Fruit fly (Drosophila melanogaster): ENCODE measurements around the gene CG16964.

CG16964 gene

dm6 chr2L:11942265-11942664 lies 5.5 kb upstream of the CG16964 start:
- TF ChIP-seq Hnf4 (GFP tag; optimal IDR thresholded peaks at IDR 0.05), result no peak
- no peak for TF ChIP-seq Hr78 (GFP tag; optimal IDR thresholded peaks at IDR 0.05)
- no peak for TF ChIP-seq Vsx2 (GFP tag; optimal IDR thresholded peaks at IDR 0.05; ENCODE audit: partially characterized antibody)
- no peak for TF ChIP-seq GATAd (GFP tag; optimal IDR thresholded peaks at IDR 0.05)
- TF ChIP-seq Myc (optimal IDR thresholded peaks at IDR 0.05), result no peak
- no peak for TF ChIP-seq Abd-B (GFP tag; optimal IDR thresholded peaks at IDR 0.05)
- TF ChIP-seq CG9705 (GFP tag; optimal IDR thresholded peaks at IDR 0.05), result no peak
- no peak for TF ChIP-seq CrebA (GFP tag; optimal IDR thresholded peaks at IDR 0.05; ENCODE audit: borderline replicate concordance)

dm6 chr2L:11942826-11943225 lies 4.9 kb upstream of the CG16964 start:
- no peak for TF ChIP-seq ey (GFP tag; optimal IDR thresholded peaks at IDR 0.05)
- no peak for TF ChIP-seq CG32264 (GFP tag; optimal IDR thresholded peaks at IDR 0.05)
- no peak for TF ChIP-seq Jra (GFP tag; optimal IDR thresholded peaks at IDR 0.05)
- TF ChIP-seq Myc (optimal IDR thresholded peaks at IDR 0.05), result no peak
- TF ChIP-seq CrebA (GFP tag; optimal IDR thresholded peaks at IDR 0.05; ENCODE audit: borderline replicate concordance), result no peak
- TF ChIP-seq foxo (GFP tag; optimal IDR thresholded peaks at IDR 0.05), result no peak
- no peak for TF ChIP-seq Hr83 (GFP tag; optimal IDR thresholded peaks at IDR 0.05; ENCODE audit: poor library complexity, severe bottlenecking)
- TF ChIP-seq woc (GFP tag; optimal IDR thresholded peaks at IDR 0.05), result no peak
- TF ChIP-seq Vsx2 (GFP tag; optimal IDR thresholded peaks at IDR 0.05; ENCODE audit: partially characterized antibody), result no peak
- TF ChIP-seq jim (GFP tag; optimal IDR thresholded peaks at IDR 0.05), result no peak
- no peak for TF ChIP-seq CG9705 (GFP tag; optimal IDR thresholded peaks at IDR 0.05)
- TF ChIP-seq Sp1 (GFP tag; optimal IDR thresholded peaks at IDR 0.05), result no peak
- no peak for TF ChIP-seq dsf (GFP tag; optimal IDR thresholded peaks at IDR 0.05; ENCODE audit: borderline replicate concordance)
- TF ChIP-seq dmrt93B (GFP tag; optimal IDR thresholded peaks at IDR 0.05), result no peak
- TF ChIP-seq Abd-B (GFP tag; optimal IDR thresholded peaks at IDR 0.05), result no peak
- no peak for TF ChIP-seq N (GFP tag; optimal IDR thresholded peaks at IDR 0.05)
- no peak for TF ChIP-seq Hr78 (GFP tag; optimal IDR thresholded peaks at IDR 0.05)
- no peak for TF ChIP-seq HLH106 (tag; optimal IDR thresholded peaks at IDR 0.05)
- TF ChIP-seq h (GFP tag; optimal IDR thresholded peaks at IDR 0.05), result no peak
- TF ChIP-seq Hnf4 (GFP tag; optimal IDR thresholded peaks at IDR 0.05), result no peak

dm6 chr2L:11943829-11944228 lies 3.9 kb upstream of the CG16964 start, which contains the start of gene Crys:
Gene Crys (plus strand): TSS chr2L:11944129.
- no peak for TF ChIP-seq fru (GFP tag; optimal IDR thresholded peaks at IDR 0.05)
- TF ChIP-seq jim (GFP tag; optimal IDR thresholded peaks at IDR 0.05), result no peak
- TF ChIP-seq br (GFP tag; optimal IDR thresholded peaks at IDR 0.05), result no peak
- TF ChIP-seq ey (GFP tag; optimal IDR thresholded peaks at IDR 0.05), result no peak
- no peak for TF ChIP-seq sv (GFP tag; optimal IDR thresholded peaks at IDR 0.05)
- no peak for TF ChIP-seq Dif (GFP tag; optimal IDR thresholded peaks at IDR 0.05; ENCODE audit: partially characterized antibody)
- TF ChIP-seq CG32264 (GFP tag; optimal IDR thresholded peaks at IDR 0.05), result no peak
- no peak for TF ChIP-seq Dfd (GFP tag; optimal IDR thresholded peaks at IDR 0.05)
- no peak for TF ChIP-seq Hr83 (GFP tag; optimal IDR thresholded peaks at IDR 0.05; ENCODE audit: poor library complexity, severe bottlenecking)
- TF ChIP-seq pan (optimal IDR thresholded peaks at IDR 0.05), result no peak
- TF ChIP-seq rgr (GFP tag; optimal IDR thresholded peaks at IDR 0.05), result no peak
- TF ChIP-seq Sp1 (GFP tag; optimal IDR thresholded peaks at IDR 0.05), result no peak
- TF ChIP-seq tai (GFP tag; optimal IDR thresholded peaks at IDR 0.05), result no peak
- no peak for TF ChIP-seq brk (GFP tag; optimal IDR thresholded peaks at IDR 0.05)
- TF ChIP-seq OdsH (GFP tag; optimal IDR thresholded peaks at IDR 0.05), result no peak
- TF ChIP-seq Rel (GFP tag; optimal IDR thresholded peaks at IDR 0.05), result no peak
- TF ChIP-seq Rel (tag; optimal IDR thresholded peaks at IDR 0.05), result no peak
- TF ChIP-seq sage (GFP tag; optimal IDR thresholded peaks at IDR 0.05), result no peak
- no peak for TF ChIP-seq CG9705 (GFP tag; optimal IDR thresholded peaks at IDR 0.05)
- TF ChIP-seq Mio (GFP tag; optimal IDR thresholded peaks at IDR 0.05), result no peak
- TF ChIP-seq N (GFP tag; optimal IDR thresholded peaks at IDR 0.05), result no peak

dm6 chr2L:11948479-11948878 lies 738 bp downstream of the CG16964 start:
- no peak for TF ChIP-seq fru (GFP tag; optimal IDR thresholded peaks at IDR 0.05)
- TF ChIP-seq tai (GFP tag; optimal IDR thresholded peaks at IDR 0.05), result no peak
- peak; percentile 70 for TF ChIP-seq Myc (optimal IDR thresholded peaks at IDR 0.05)
